Worm (Caenorhabditis elegans) whole organism, midembryonic: ENCODE data around the gene gly-9.

Experiments used
- T22C8.4 ChIP-seq: fragments of 200-800 bp; sonication (Bioruptor generic); IDR thresholded peaks from 2 replicates; pipeline ENCODE4 v1.3.6; 2022; ENCODE audit warnings: missing genetic modification characterization, missing compliant biosample characterization
- cog-1 ChIP-seq: sonication (generic microtip); optimal IDR thresholded peaks from 2 replicates; lab custom pipeline; 2016; ENCODE audit warnings: missing genetic modification characterization, missing compliant biosample characterization
- klf-2 ChIP-seq: fragments of 200-800 bp; sonication (Bioruptor generic); conservative IDR thresholded peaks from 2 replicates; pipeline ENCODE4 v1.3.6; 2022; ENCODE audit warnings: missing genetic modification reagents, missing genetic modification characterization, missing compliant biosample characterization
- med-1 ChIP-seq: sonication (generic microtip); optimal IDR thresholded peaks from 2 replicates; lab custom pipeline; 2017; ENCODE audit warnings: missing genetic modification characterization, mild to moderate bottlenecking, missing compliant biosample characterization, antibody characterized with exemption, missing genetic modification reagents; ENCODE audit not compliant: insufficient read depth
- ztf-23 ChIP-seq: fragments of 200-800 bp; sonication (Bioruptor generic); IDR thresholded peaks from 2 replicates; pipeline ENCODE4 v1.3.6; 2022; ENCODE audit warnings: missing genetic modification reagents, missing genetic modification characterization, missing compliant biosample characterization

ce11 chrIII:11240776-11241175 is 49.6 kb downstream of the gly-9 start:
- TF ChIP-seq T22C8.4 (GFP tag; lab: Robert Waterston, UW) (no peak), klf-2 (GFP tag; lab: Robert Waterston, UW) (no peak), cog-1 (tag; lab: Kevin White, UChicago) (no peak), ztf-23 (GFP tag; lab: Robert Waterston, UW) (no peak), med-1 (GFP tag; lab: Kevin White, UChicago) (no peak)
